Worm (Caenorhabditis elegans) whole organism, midembryonic: Measurements from ENCODE around the gene ethe-1.

Source experiments
- T22C8.4 ChIP-seq: fragments of 200-800 bp; sonication (Bioruptor generic); IDR thresholded peaks from 2 replicates; pipeline ENCODE4 v1.3.6; 2022; ENCODE audit warnings: missing genetic modification characterization, missing compliant biosample characterization
- cog-1 ChIP-seq: sonication (generic microtip); optimal IDR thresholded peaks from 2 replicates; lab custom pipeline; 2016; ENCODE audit warnings: missing genetic modification characterization, missing compliant biosample characterization
- flt-1 ChIP-seq: fragments of 200-800 bp; sonication (Bioruptor generic); IDR thresholded peaks from 2 replicates; pipeline ENCODE4 v1.3.6; 2022; ENCODE audit warnings: missing genetic modification characterization, missing compliant biosample characterization
- med-1 ChIP-seq: sonication (generic microtip); optimal IDR thresholded peaks from 2 replicates; lab custom pipeline; 2017; ENCODE audit warnings: missing genetic modification characterization, mild to moderate bottlenecking, missing compliant biosample characterization, antibody characterized with exemption, missing genetic modification reagents; ENCODE audit not compliant: insufficient read depth
- tab-1 ChIP-seq: fragments of 200-800 bp; sonication (Bioruptor generic); IDR thresholded peaks from 2 replicates; pipeline ENCODE4 v1.3.6; 2022; ENCODE audit warnings: missing genetic modification characterization, missing compliant biosample characterization

- TF ChIP-seq tab-1 (GFP tag; lab: Robert Waterston, UW) (no peak), flt-1 (GFP tag; lab: Robert Waterston, UW) (no peak), T22C8.4 (no peak), med-1 (no peak), cog-1 (no peak)
These were observed 25.8 kb upstream of the ethe-1 start for ce11 chrIV:9534342-9534741.
